Fruit fly (Drosophila melanogaster): ENCODE results near the gene ArgRS.
"Not testable (repeated sequence)": the region's sequence is repeated elsewhere in the genome, so short reads cannot be mapped to it uniquely, and the experiment has no call there.

The ArgRS gene

DNA sequence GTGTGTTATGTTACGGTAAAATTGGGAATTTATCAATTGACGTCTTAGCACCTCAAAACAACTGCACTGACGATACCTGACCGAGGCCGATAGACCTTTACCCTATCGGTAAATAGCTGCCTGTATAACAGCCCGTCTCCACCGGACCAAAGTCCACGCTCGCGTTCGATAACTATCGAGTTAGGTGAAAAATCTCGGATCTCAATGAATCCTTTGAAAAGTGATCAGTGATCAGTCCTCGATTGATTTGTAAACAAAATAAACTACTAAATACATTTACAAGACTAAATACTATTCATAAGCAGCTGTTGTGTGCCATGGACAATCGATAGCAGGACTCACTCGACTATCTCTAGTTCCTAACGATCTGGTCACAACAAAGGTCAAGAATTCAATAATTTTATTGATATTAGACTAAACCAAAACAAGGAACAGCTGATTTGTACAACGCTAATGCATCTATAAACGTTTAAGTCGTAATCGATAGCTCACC, 47.9 kb downstream of the ArgRS start, which contains the start of gene sordd1:
Gene sordd1 (minus strand): TSS at position 78 of the 493 bp plus-strand sequence.
- TF ChIP-seq CTCF, CG8478 (optimal IDR thresholded peaks at IDR 0.05): not testable (repeated sequence)
